Fruit fly (Drosophila melanogaster) whole organism, embryonic: Measurements from ENCODE around the gene gkt.

Source experiments
- BEAF-32 ChIP-seq: fragments of 200-800 bp; sonication (Bioruptor generic); optimal IDR thresholded peaks from 3 replicates; lab custom pipeline; 2017; ENCODE audit warnings: missing biosample characterization, missing genetic modification characterization, mild to moderate bottlenecking, moderate library complexity, missing genetic modification reagents
- Bgb ChIP-seq: fragments of 200-800 bp; sonication (Bioruptor generic); IDR thresholded peaks from 2 replicates; pipeline ENCODE4 v1.3.6; 2022; ENCODE audit warnings: missing biosample characterization, missing genetic modification characterization; ENCODE audit not compliant: partially characterized antibody
- Blimp-1 ChIP-seq: fragments of 200-800 bp; sonication (Bioruptor generic); optimal IDR thresholded peaks from 3 replicates; lab custom pipeline; 2018; ENCODE audit warnings: missing biosample characterization, missing genetic modification characterization, mild to moderate bottlenecking, moderate library complexity, missing genetic modification reagents
- CG11247 ChIP-seq: fragments of 200-800 bp; sonication (Bioruptor generic); IDR thresholded peaks from 2 replicates; pipeline ENCODE4 v1.3.6; 2022; ENCODE audit warnings: missing biosample characterization, missing genetic modification characterization
- CG1233 ChIP-seq: fragments of 200-800 bp; sonication (Bioruptor generic); optimal IDR thresholded peaks from 4 replicates; lab custom pipeline; 2018; ENCODE audit warnings: missing biosample characterization, mild to moderate bottlenecking, missing genetic modification characterization
- CG13624 ChIP-seq: fragments of 200-800 bp; sonication (Bioruptor generic); optimal IDR thresholded peaks from 2 replicates; lab custom pipeline; 2016; ENCODE audit warnings: missing biosample characterization, missing genetic modification characterization
- CG18011 ChIP-seq: fragments of 200-800 bp; sonication (Bioruptor generic); optimal IDR thresholded peaks from 2 replicates; lab custom pipeline; 2017; ENCODE audit warnings: missing biosample characterization, missing genetic modification characterization, mild to moderate bottlenecking, moderate library complexity, missing genotype
- CG18476 ChIP-seq: fragments of 200-800 bp; sonication (Bioruptor generic); optimal IDR thresholded peaks from 2 replicates; lab custom pipeline; 2016; ENCODE audit warnings: missing biosample characterization, mild to moderate bottlenecking, missing genetic modification characterization
- CG2889 ChIP-seq: fragments of 200-800 bp; sonication (Bioruptor generic); IDR thresholded peaks from 3 replicates; pipeline ENCODE4 v1.3.6; 2022; ENCODE audit warnings: missing biosample characterization, missing genetic modification characterization
- CG34422 ChIP-seq: fragments of 200-800 bp; sonication (Bioruptor generic); IDR thresholded peaks from 3 replicates; pipeline ENCODE4 v1.3.6; 2022; ENCODE audit warnings: missing biosample characterization, missing genetic modification characterization
- CG7556 ChIP-seq: fragments of 200-800 bp; sonication (Bioruptor generic); optimal IDR thresholded peaks from 2 replicates; lab custom pipeline; 2017; ENCODE audit warnings: missing biosample characterization, mild to moderate bottlenecking, missing genetic modification characterization
- CG8765 ChIP-seq: fragments of 200-800 bp; sonication (Bioruptor generic); IDR thresholded peaks from 2 replicates; pipeline ENCODE4 v1.3.6; 2022; ENCODE audit warnings: missing biosample characterization, missing genetic modification characterization
- CG9437 ChIP-seq: fragments of 200-800 bp; sonication (Bioruptor generic); optimal IDR thresholded peaks from 2 replicates; lab custom pipeline; 2018; ENCODE audit warnings: missing biosample characterization, mild to moderate bottlenecking, missing genetic modification characterization
- CG9609 ChIP-seq: fragments of 200-800 bp; sonication (Bioruptor generic); optimal IDR thresholded peaks from 3 replicates; lab custom pipeline; 2016; ENCODE audit warnings: missing biosample characterization, missing genetic modification characterization
- CHES-1-like ChIP-seq: fragments of 200-800 bp; sonication (Bioruptor generic); optimal IDR thresholded peaks from 2 replicates; lab custom pipeline; 2016; ENCODE audit warnings: missing biosample characterization, missing genetic modification characterization
- Dp ChIP-seq: fragments of 200-800 bp; sonication (Bioruptor generic); optimal IDR thresholded peaks from 2 replicates; lab custom pipeline; 2018; ENCODE audit warnings: missing biosample characterization, mild to moderate bottlenecking, missing genetic modification characterization, moderate library complexity
- Dref ChIP-seq: fragments of 200-800 bp; sonication (Bioruptor generic); IDR thresholded peaks from 2 replicates; pipeline ENCODE4 v1.3.6; 2022; ENCODE audit warnings: missing biosample characterization, missing genetic modification characterization
- Elba2 ChIP-seq: fragments of 200-800 bp; sonication (Bioruptor generic); optimal IDR thresholded peaks from 3 replicates; lab custom pipeline; 2016; ENCODE audit warnings: missing biosample characterization, missing genetic modification characterization
- Fer2 ChIP-seq: fragments of 200-800 bp; sonication (Bioruptor generic); optimal IDR thresholded peaks from 2 replicates; lab custom pipeline; 2018; ENCODE audit warnings: missing biosample characterization, mild to moderate bottlenecking, missing genetic modification characterization, moderate library complexity
- Gug ChIP-seq: fragments of 200-800 bp; sonication (Bioruptor generic); IDR thresholded peaks from 4 replicates; pipeline ENCODE4 v1.3.6; 2022; ENCODE audit warnings: missing biosample characterization, missing genetic modification characterization
- Lim3 ChIP-seq: fragments of 200-800 bp; sonication (Bioruptor generic); IDR thresholded peaks from 2 replicates; pipeline ENCODE4 v1.3.6; 2022; ENCODE audit warnings: missing biosample characterization, missing genetic modification characterization
- MBD-R2 ChIP-seq: fragments of 200-800 bp; sonication (Bioruptor generic); IDR thresholded peaks from 2 replicates; pipeline ENCODE4 v1.3.6; 2022; ENCODE audit warnings: missing biosample characterization, missing genetic modification characterization
- NC2β ChIP-seq: fragments of 200-800 bp; sonication (Bioruptor generic); optimal IDR thresholded peaks from 2 replicates; lab custom pipeline; 2016; ENCODE audit warnings: missing biosample characterization, missing genetic modification characterization
- Poxn ChIP-seq: fragments of 200-800 bp; sonication (Bioruptor generic); IDR thresholded peaks from 2 replicates; pipeline ENCODE4 v1.3.6; 2022; ENCODE audit warnings: missing biosample characterization, missing genetic modification characterization
- Ptx1 ChIP-seq: fragments of 200-800 bp; sonication (Bioruptor generic); IDR thresholded peaks from 2 replicates; pipeline ENCODE4 v1.3.6; 2022; ENCODE audit warnings: missing biosample characterization, missing genetic modification characterization
- Sry-β ChIP-seq: fragments of 200-800 bp; sonication (Bioruptor generic); optimal IDR thresholded peaks from 2 replicates; lab custom pipeline; 2018; ENCODE audit warnings: missing biosample characterization, mild to moderate bottlenecking, missing genetic modification characterization, moderate library complexity
- ab ChIP-seq: fragments of 200-800 bp; sonication (Bioruptor generic); optimal IDR thresholded peaks from 2 replicates; lab custom pipeline; 2016; ENCODE audit warnings: missing biosample characterization, missing genetic modification characterization
- al ChIP-seq: fragments of 200-800 bp; sonication (Bioruptor generic); IDR thresholded peaks from 2 replicates; pipeline ENCODE4 v1.3.6; 2022; ENCODE audit warnings: missing biosample characterization, missing genetic modification characterization
- caup ChIP-seq: fragments of 200-800 bp; sonication (Bioruptor generic); optimal IDR thresholded peaks from 3 replicates; lab custom pipeline; 2017; ENCODE audit warnings: missing biosample characterization, mild to moderate bottlenecking, missing genetic modification characterization, moderate library complexity; ENCODE audit not compliant: severe bottlenecking
- chm ChIP-seq: fragments of 200-800 bp; sonication (Bioruptor generic); IDR thresholded peaks from 2 replicates; pipeline ENCODE4 v1.3.6; 2022; ENCODE audit warnings: missing biosample characterization, missing genetic modification characterization
- ci ChIP-seq: fragments of 200-800 bp; sonication (Bioruptor generic); IDR thresholded peaks from 3 replicates; pipeline ENCODE4 v1.3.6; 2022; ENCODE audit warnings: missing biosample characterization, missing genetic modification characterization
- crp ChIP-seq, 2 experiments: fragments of 200-800 bp; sonication (Bioruptor generic); optimal IDR thresholded peaks; 2 replicates in 1 of 2; 3 replicates in 1 of 2; lab custom pipeline; 2017; ENCODE audit warnings: missing biosample characterization in 2 of 2, missing genetic modification characterization in 2 of 2, mild to moderate bottlenecking in 1 of 2, moderate library complexity in 1 of 2
- dm ChIP-seq: fragments of 200-800 bp; sonication (Bioruptor generic); optimal IDR thresholded peaks from 3 replicates; lab custom pipeline; 2016; ENCODE audit warnings: missing biosample characterization, missing genetic modification characterization
- dmrt11E ChIP-seq: fragments of 200-800 bp; sonication (Bioruptor generic); optimal IDR thresholded peaks from 3 replicates; lab custom pipeline; 2018; ENCODE audit warnings: missing biosample characterization, mild to moderate bottlenecking, missing genetic modification characterization, moderate library complexity
- eve ChIP-seq, 2 experiments: fragments of >200 bp; optimal IDR thresholded peaks; 2 replicates each; lab custom pipeline; 2017; ENCODE audit warnings: missing biosample characterization in 2 of 2, missing genetic modification characterization in 2 of 2
- fd102C ChIP-seq: fragments of 200-800 bp; sonication (Bioruptor generic); optimal IDR thresholded peaks from 2 replicates; lab custom pipeline; 2018; ENCODE audit warnings: missing biosample characterization, mild to moderate bottlenecking, missing genetic modification characterization, moderate library complexity
- fd96Cb ChIP-seq: fragments of 200-800 bp; sonication (Bioruptor generic); optimal IDR thresholded peaks from 2 replicates; lab custom pipeline; 2018; ENCODE audit warnings: missing biosample characterization, mild to moderate bottlenecking, missing genetic modification characterization, moderate library complexity
- ftz-f1 ChIP-seq: fragments of 200-800 bp; sonication (Bioruptor generic); optimal IDR thresholded peaks from 2 replicates; lab custom pipeline; 2016; ENCODE audit warnings: missing biosample characterization, missing genetic modification characterization
- gfzf ChIP-seq: fragments of 200-800 bp; sonication (Bioruptor generic); optimal IDR thresholded peaks from 2 replicates; lab custom pipeline; 2016; ENCODE audit warnings: missing biosample characterization, mild to moderate bottlenecking, missing genetic modification characterization, moderate library complexity
- hkb ChIP-seq, 2 experiments: fragments of 200-800 bp in 1 of 2; fragments of >200 bp in 1 of 2; sonication (Bioruptor generic) in 1 of 2; IDR thresholded peaks in 1 of 2; optimal IDR thresholded peaks in 1 of 2; 2 replicates each; pipeline versions ENCODE4 v1.3.6 to Lab custom; 2017 to 2022; ENCODE audit warnings: missing biosample characterization in 1 of 2, missing genetic modification characterization in 1 of 2
- onecut ChIP-seq: fragments of 200-800 bp; sonication (Bioruptor generic); IDR thresholded peaks from 2 replicates; pipeline ENCODE4 v1.3.6; 2022; ENCODE audit warnings: missing biosample characterization, missing genetic modification characterization
- phol ChIP-seq: fragments of 200-800 bp; sonication (Bioruptor generic); optimal IDR thresholded peaks from 3 replicates; lab custom pipeline; 2018; ENCODE audit warnings: missing biosample characterization, mild to moderate bottlenecking, missing genetic modification characterization, moderate library complexity
- pros ChIP-seq: fragments of 200-800 bp; sonication (Bioruptor generic); optimal IDR thresholded peaks from 3 replicates; lab custom pipeline; 2019; ENCODE audit warnings: missing biosample characterization, mild to moderate bottlenecking, missing genetic modification characterization, moderate library complexity
- ranshi ChIP-seq: fragments of 200-800 bp; sonication (Bioruptor generic); IDR thresholded peaks from 2 replicates; pipeline ENCODE4 v1.3.6; 2022; ENCODE audit warnings: missing biosample characterization, missing genetic modification characterization
- ro ChIP-seq: fragments of 200-800 bp; sonication (Bioruptor generic); IDR thresholded peaks from 2 replicates; pipeline ENCODE4 v1.3.6; 2022; ENCODE audit warnings: missing biosample characterization, missing genetic modification characterization
- run ChIP-seq: fragments of 200-800 bp; sonication (Bioruptor generic); optimal IDR thresholded peaks from 3 replicates; lab custom pipeline; 2018; ENCODE audit warnings: missing biosample characterization, mild to moderate bottlenecking, missing genetic modification characterization
- sqz ChIP-seq: fragments of 200-800 bp; sonication (Bioruptor generic); optimal IDR thresholded peaks from 3 replicates; lab custom pipeline; 2018; ENCODE audit warnings: missing biosample characterization, mild to moderate bottlenecking, missing genetic modification characterization
- tio ChIP-seq: fragments of 200-800 bp; sonication (Bioruptor generic); optimal IDR thresholded peaks from 2 replicates; lab custom pipeline; 2017; ENCODE audit warnings: missing biosample characterization, missing genetic modification characterization, inconsistent platforms
- toy ChIP-seq: fragments of 200-800 bp; sonication (Bioruptor generic); IDR thresholded peaks from 2 replicates; pipeline ENCODE4 v1.3.6; 2022; ENCODE audit warnings: missing biosample characterization, missing genetic modification characterization
- tup ChIP-seq: fragments of 200-800 bp; sonication (Bioruptor generic); optimal IDR thresholded peaks from 2 replicates; lab custom pipeline; 2016; ENCODE audit warnings: missing biosample characterization, mild to moderate bottlenecking, missing genetic modification characterization, moderate library complexity

Gene gkt

dm6 chr2L:3170949-3171579 lies 11.3 kb downstream of the gkt start, which contains the start of gene CG44002 (continued):
- TF ChIP-seq Sry-β (no peak), CG9609 (no peak), CG18011 (GFP tag; lab: Kevin White, UChicago) (no peak), toy (no peak), CG2889 (GFP tag; lab: Robert Waterston, UW) (no peak), Gug (GFP tag; lab: Robert Waterston, UW) (no peak), CG7556 (GFP tag; lab: Kevin White, UChicago) (no peak), dmrt11E (tag; lab: Kevin White, UChicago) (no peak), al (no peak), CHES-1-like (no peak), CG8765 (GFP tag; lab: Robert Waterston, UW) (no peak), ftz-f1 (GFP tag; lab: Kevin White, UChicago) (no peak), ab (GFP tag; lab: Kevin White, UChicago) (no peak), Fer2 (no peak), fd96Cb (tag; lab: Kevin White, UChicago) (no peak), Dp (GFP tag; lab: Kevin White, UChicago) (peak; percentile 44), sqz (GFP tag; lab: Kevin White, UChicago) (no peak), CG1233 (no peak), Bgb (GFP tag; lab: Robert Waterston, UW) (no peak), run (tag; lab: Kevin White, UChicago) (no peak), CG9437 (peak; percentile 81), ro (GFP tag; lab: Robert Waterston, UW) (no peak), NC2β (no peak), Ptx1 (GFP tag; lab: Robert Waterston, UW) (no peak), hkb (optimal IDR thresholded peaks at IDR 0.05; lab: Kevin White, UChicago) (no peak), hkb (GFP tag; IDR thresholded peaks at IDR 0.05; lab: Robert Waterston, UW) (no peak), Dref (GFP tag; lab: Robert Waterston, UW) (peak; percentile 52), crp (GFP tag; optimal IDR thresholded peaks at IDR 0.05; lab: Kevin White, UChicago) (peak in 1 of 2 experiments; percentile 27), CG34422 (GFP tag; lab: Robert Waterston, UW) (no peak), Elba2 (GFP tag; lab: Kevin White, UChicago) (no peak), fd102C (GFP tag; lab: Kevin White, UChicago) (no peak), BEAF-32 (no peak), tio (no peak), ci (no peak), CG18476 (GFP tag; lab: Kevin White, UChicago) (no peak), phol (tag; lab: Kevin White, UChicago) (no peak), CG13624 (GFP tag; lab: Kevin White, UChicago) (no peak), MBD-R2 (GFP tag; lab: Robert Waterston, UW) (peak; percentile 69), ranshi (GFP tag; lab: Robert Waterston, UW) (no peak), tup (GFP tag; lab: Kevin White, UChicago) (no peak), eve (GFP tag; optimal IDR thresholded peaks at IDR 0.05; lab: Kevin White, UChicago) (peak in 1 of 2 experiments; percentile 36), Blimp-1 (GFP tag; lab: Kevin White, UChicago) (no peak), pros (GFP tag; lab: Kevin White, UChicago) (no peak), caup (GFP tag; lab: Kevin White, UChicago) (no peak), gfzf (GFP tag; lab: Kevin White, UChicago) (no peak), dm (GFP tag; lab: Kevin White, UChicago) (no peak), CG11247 (GFP tag; lab: Robert Waterston, UW) (no peak), chm (GFP tag; lab: Robert Waterston, UW) (no peak), onecut (GFP tag; lab: Robert Waterston, UW) (no peak), Lim3 (GFP tag; lab: Robert Waterston, UW) (no peak), Poxn (no peak)
